Worm (Caenorhabditis elegans) whole organism, L1 larva: Measurements from ENCODE around the gene F41C6.4.

ENCODE experiments used
- C04F5.9 ChIP-seq: sonication (generic microtip); optimal IDR thresholded peaks from 2 replicates; lab custom pipeline; 2016; ENCODE audit warnings: missing genetic modification characterization, missing compliant biosample characterization
- F16B12.6 ChIP-seq: fragments of 150-350 bp; optimal IDR thresholded peaks from 2 replicates; lab custom pipeline; 2014; ENCODE audit warnings: missing biosample characterization, missing genetic modification characterization
- ama-1 ChIP-seq: fragments of 150-350 bp; optimal IDR thresholded peaks from 2 replicates; lab custom pipeline; 2014
- blmp-1 ChIP-seq: fragments of 150-350 bp; optimal IDR thresholded peaks from 2 replicates; lab custom pipeline; 2014; ENCODE audit warnings: missing biosample characterization, missing genetic modification characterization
- ceh-63 ChIP-seq: fragments of 200-800 bp; sonication (Bioruptor generic); optimal IDR thresholded peaks from 2 replicates; lab custom pipeline; 2018; ENCODE audit warnings: mild to moderate bottlenecking, missing genetic modification characterization, missing compliant biosample characterization
- ceh-8 ChIP-seq: fragments of 200-800 bp; sonication (Bioruptor generic); optimal IDR thresholded peaks from 2 replicates; lab custom pipeline; 2018; ENCODE audit warnings: mild to moderate bottlenecking, missing genetic modification characterization, moderate library complexity, missing compliant biosample characterization
- ceh-82 ChIP-seq, 3 experiments: fragments of 150-350 bp in 1 of 3; sonication (generic microtip) in 2 of 3; optimal IDR thresholded peaks; 2 replicates each; lab custom pipeline; 2014 to 2017; ENCODE audit warnings: missing biosample characterization in 3 of 3, missing genetic modification characterization in 3 of 3
- ceh-88 ChIP-seq: fragments of 200-800 bp; sonication (Bioruptor generic); IDR thresholded peaks from 2 replicates; pipeline ENCODE4 v1.3.6; 2022; ENCODE audit warnings: missing genetic modification characterization, missing compliant biosample characterization
- dpl-1 ChIP-seq, 3 experiments: fragments of 150-350 bp in 2 of 3; sonication (generic microtip) in 1 of 3; optimal IDR thresholded peaks; 2 replicates each; lab custom pipeline; 2014 to 2017; ENCODE audit warnings: missing biosample characterization in 3 of 3, missing genetic modification characterization in 3 of 3, missing genetic modification reagents in 3 of 3
- dsc-1 ChIP-seq: sonication (generic microtip); optimal IDR thresholded peaks from 2 replicates; lab custom pipeline; 2016; ENCODE audit warnings: mild to moderate bottlenecking, missing genetic modification characterization, missing compliant biosample characterization
- efl-1 ChIP-seq, 4 experiments: fragments of 150-350 bp; optimal IDR thresholded peaks in 3 of 4; peaks in 1 of 4; 1 replicate in 1 of 4; 2 replicates in 3 of 4; lab custom pipeline; 2014; ENCODE audit warnings: missing biosample characterization in 2 of 4, missing genetic modification characterization in 2 of 4, missing genetic modification reagents in 2 of 4
- egl-13 ChIP-seq: sonication (generic microtip); optimal IDR thresholded peaks from 2 replicates; lab custom pipeline; 2016; ENCODE audit warnings: missing genotype, missing genetic modification reagents, missing genetic modification characterization, missing compliant biosample characterization
- egl-27 ChIP-seq, 2 experiments: fragments of 150-350 bp in 1 of 2; sonication (generic microtip); optimal IDR thresholded peaks; 3 replicates each; lab custom pipeline; 2017 to 2018; ENCODE audit warnings: missing biosample characterization in 2 of 2, missing genetic modification characterization in 2 of 2, missing genetic modification reagents in 2 of 2
- elt-2 ChIP-seq: sonication (generic microtip); optimal IDR thresholded peaks from 2 replicates; lab custom pipeline; 2016; ENCODE audit warnings: missing genetic modification characterization, mild to moderate bottlenecking, inconsistent platforms, missing compliant biosample characterization, missing genetic modification reagents
- elt-3 ChIP-seq, 6 experiments: fragments of 150-350 bp in 1 of 6; sonication (generic microtip); optimal IDR thresholded peaks; 2 replicates each; lab custom pipeline; 2017 to 2018; ENCODE audit warnings: missing biosample characterization in 6 of 6, missing genetic modification characterization in 6 of 6, inconsistent platforms in 1 of 6
- fkh-4 ChIP-seq: sonication (generic microtip); optimal IDR thresholded peaks from 2 replicates; lab custom pipeline; 2016; ENCODE audit warnings: missing compliant biosample characterization, missing genetic modification characterization, borderline replicate concordance
- fkh-8 ChIP-seq: sonication (generic microtip); optimal IDR thresholded peaks from 2 replicates; lab custom pipeline; 2016; ENCODE audit warnings: mild to moderate bottlenecking, missing genetic modification characterization, missing compliant biosample characterization
- hlh-17 ChIP-seq: fragments of 200-800 bp; sonication (Bioruptor generic); optimal IDR thresholded peaks from 2 replicates; lab custom pipeline; 2018; ENCODE audit warnings: missing genetic modification characterization, mild to moderate bottlenecking, missing compliant biosample characterization, moderate library complexity, borderline replicate concordance
- hlh-4 ChIP-seq: sonication (generic microtip); optimal IDR thresholded peaks from 2 replicates; lab custom pipeline; 2016; ENCODE audit warnings: mild to moderate bottlenecking, missing genetic modification characterization, missing compliant biosample characterization
- hpl-2 ChIP-seq: fragments of 150-350 bp; optimal IDR thresholded peaks from 2 replicates; lab custom pipeline; 2014; ENCODE audit warnings: missing biosample characterization, missing genetic modification reagents, missing genetic modification characterization
- irx-1 ChIP-seq: sonication (generic microtip); optimal IDR thresholded peaks from 2 replicates; lab custom pipeline; 2016; ENCODE audit warnings: missing genetic modification characterization, missing compliant biosample characterization
- lin-13 ChIP-seq: fragments of 150-350 bp; optimal IDR thresholded peaks from 2 replicates; lab custom pipeline; 2014; ENCODE audit warnings: missing biosample characterization, missing genetic modification reagents, missing genetic modification characterization
- lin-14 ChIP-seq: fragments of 200-800 bp; sonication (Bioruptor generic); optimal IDR thresholded peaks from 2 replicates; lab custom pipeline; 2018; ENCODE audit warnings: mild to moderate bottlenecking, missing genetic modification characterization, moderate library complexity, missing compliant biosample characterization
- lin-35 ChIP-seq, 2 experiments: fragments of 150-350 bp; optimal IDR thresholded peaks; 2 replicates each; lab custom pipeline; 2014; ENCODE audit warnings: missing biosample characterization in 2 of 2, missing genetic modification characterization in 2 of 2, missing genetic modification reagents in 2 of 2
- lin-39 ChIP-seq: fragments of 150-350 bp; optimal IDR thresholded peaks from 2 replicates; lab custom pipeline; 2014; ENCODE audit warnings: missing biosample characterization, missing genetic modification reagents, missing genetic modification characterization
- lir-3 ChIP-seq: sonication (generic microtip); optimal IDR thresholded peaks from 2 replicates; lab custom pipeline; 2016; ENCODE audit warnings: mild to moderate bottlenecking, missing genetic modification characterization, moderate library complexity, missing compliant biosample characterization; ENCODE audit not compliant: poor library complexity
- mdl-1 ChIP-seq, 2 experiments: fragments of 150-350 bp; optimal IDR thresholded peaks; 2 replicates each; lab custom pipeline; 2014 to 2017; ENCODE audit warnings: missing biosample characterization in 2 of 2, missing genetic modification characterization in 2 of 2, inconsistent platforms in 1 of 2
- nhr-11 ChIP-seq: fragments of 150-350 bp; optimal IDR thresholded peaks from 2 replicates; lab custom pipeline; 2014; ENCODE audit warnings: missing biosample characterization, missing genetic modification characterization
- nhr-19 ChIP-seq: fragments of 200-800 bp; sonication (Bioruptor generic); conservative IDR thresholded peaks from 2 replicates; pipeline ENCODE4 v1.3.6; 2022; ENCODE audit warnings: missing genetic modification characterization, missing compliant biosample characterization
- nhr-20 ChIP-seq: sonication (generic microtip); optimal IDR thresholded peaks from 2 replicates; lab custom pipeline; 2016; ENCODE audit warnings: mild to moderate bottlenecking, missing genetic modification characterization, missing compliant biosample characterization
- nhr-47 ChIP-seq: sonication (generic microtip); optimal IDR thresholded peaks from 2 replicates; lab custom pipeline; 2016; ENCODE audit warnings: mild to moderate bottlenecking, missing genetic modification characterization, moderate library complexity, missing compliant biosample characterization
- nhr-84 ChIP-seq: sonication (generic microtip); optimal IDR thresholded peaks from 2 replicates; lab custom pipeline; 2017; ENCODE audit warnings: missing biosample characterization, missing genetic modification characterization
- nhr-85 ChIP-seq: sonication (generic microtip); peaks from one replicate; lab custom pipeline; 2016; ENCODE audit warnings: missing genetic modification characterization, inconsistent platforms, missing compliant biosample characterization
- nhr-90 ChIP-seq: sonication (generic microtip); optimal IDR thresholded peaks from 2 replicates; lab custom pipeline; 2016; ENCODE audit warnings: mild to moderate bottlenecking, missing genetic modification characterization, missing compliant biosample characterization; ENCODE audit not compliant: poor library complexity
- rnt-1 ChIP-seq: sonication (generic microtip); optimal IDR thresholded peaks from 2 replicates; lab custom pipeline; 2016; ENCODE audit warnings: mild to moderate bottlenecking, missing genetic modification characterization, moderate library complexity, missing compliant biosample characterization
- skn-1 ChIP-seq: fragments of 150-350 bp; optimal IDR thresholded peaks from 2 replicates; lab custom pipeline; 2014; ENCODE audit warnings: missing biosample characterization, missing genetic modification characterization
- snpc-4 ChIP-seq: fragments of 150-350 bp; optimal IDR thresholded peaks from 2 replicates; lab custom pipeline; 2014; ENCODE audit warnings: missing biosample characterization, missing genetic modification characterization
- snu-23 ChIP-seq: sonication (generic microtip); optimal IDR thresholded peaks from 2 replicates; lab custom pipeline; 2016; ENCODE audit warnings: missing genetic modification characterization, missing compliant biosample characterization
- sox-4 ChIP-seq: sonication (generic microtip); optimal IDR thresholded peaks from 2 replicates; lab custom pipeline; 2016; ENCODE audit warnings: missing genetic modification characterization, missing compliant biosample characterization
- swsn-7 ChIP-seq: sonication (generic microtip); optimal IDR thresholded peaks from 2 replicates; lab custom pipeline; 2016; ENCODE audit warnings: missing genetic modification characterization, missing compliant biosample characterization
- tbx-2 ChIP-seq: sonication (generic microtip); optimal IDR thresholded peaks from 2 replicates; lab custom pipeline; 2016; ENCODE audit warnings: missing genetic modification characterization, missing compliant biosample characterization
- unc-130 ChIP-seq: fragments of 150-350 bp; optimal IDR thresholded peaks from 2 replicates; lab custom pipeline; 2017; ENCODE audit warnings: missing biosample characterization, missing genetic modification characterization, inconsistent platforms
- unc-62 ChIP-seq: fragments of 150-350 bp; optimal IDR thresholded peaks from 2 replicates; lab custom pipeline; 2014; ENCODE audit warnings: missing biosample characterization, missing genetic modification reagents, missing genetic modification characterization
- unc-86 ChIP-seq: sonication (generic microtip); optimal IDR thresholded peaks from 2 replicates; lab custom pipeline; 2016; ENCODE audit warnings: missing genetic modification characterization, missing compliant biosample characterization
- vab-15 ChIP-seq: sonication (generic microtip); optimal IDR thresholded peaks from 2 replicates; lab custom pipeline; 2017; ENCODE audit warnings: missing genotype, mild to moderate bottlenecking, missing genetic modification characterization, missing compliant biosample characterization
- xbp-1 ChIP-seq: sonication (generic microtip); optimal IDR thresholded peaks from 2 replicates; lab custom pipeline; 2016; ENCODE audit warnings: missing genetic modification characterization, missing compliant biosample characterization
- zag-1 ChIP-seq: fragments of 150-350 bp; optimal IDR thresholded peaks from 2 replicates; lab custom pipeline; 2014; ENCODE audit warnings: missing biosample characterization, missing genetic modification characterization
- ztf-11 ChIP-seq, 2 experiments: sonication (generic microtip); optimal IDR thresholded peaks; 2 replicates each; lab custom pipeline; 2016 to 2017; ENCODE audit warnings: missing genetic modification characterization in 2 of 2, missing biosample characterization in 1 of 2, missing compliant biosample characterization in 1 of 2
- ztf-4 ChIP-seq: fragments of 150-350 bp; optimal IDR thresholded peaks from 2 replicates; lab custom pipeline; 2014; ENCODE audit warnings: missing biosample characterization, missing genetic modification characterization

The F41C6.4 gene

DNA sequence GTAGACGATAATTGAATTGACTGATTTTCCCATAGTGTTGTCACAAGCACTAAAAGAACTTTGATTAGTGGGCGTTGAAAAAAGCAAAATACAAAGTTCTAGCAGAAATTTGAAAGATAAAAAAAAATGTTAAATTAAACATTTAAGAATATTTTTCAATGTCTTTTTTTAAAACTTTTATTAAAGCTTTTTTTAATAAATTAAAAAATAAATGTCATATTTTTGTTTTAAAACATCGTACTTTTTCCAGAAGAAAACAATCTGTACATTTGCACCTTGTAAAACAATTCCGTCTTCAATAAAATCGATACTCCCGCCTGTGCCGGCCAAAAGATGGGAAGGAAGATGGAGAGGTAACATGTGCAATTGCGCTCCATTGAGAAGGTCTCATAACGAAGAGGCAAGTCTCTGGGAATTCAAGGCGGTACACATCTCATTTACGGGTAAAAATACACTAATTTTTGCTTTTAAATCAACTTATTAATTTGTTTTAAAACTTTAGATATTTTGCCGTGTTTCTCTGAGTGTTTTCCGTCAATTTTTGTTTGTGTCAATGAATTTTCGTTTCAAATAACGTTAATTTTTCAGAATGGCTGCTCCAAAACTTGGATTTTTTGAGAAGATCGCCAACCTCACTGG lies 33.8 kb downstream of the F41C6.4 start, which contains the start of the genes glr-6 and asg-2 (continued):
- TF ChIP-seq irx-1 (peak; percentile 43), egl-27 (tag; optimal IDR thresholded peaks at IDR 0.05; lab: Kevin White, UChicago) (peak in 1 of 2 experiments; percentile 3)

- TF ChIP-seq ceh-82 (tag; optimal IDR thresholded peaks at IDR 0.05; lab: Kevin White, UChicago) (peak in 1 of 3 experiments; percentile 30), nhr-84 (no peak), hlh-17 (no peak), nhr-19 (GFP tag; lab: Robert Waterston, UW) (no peak), C04F5.9 (no peak), tbx-2 (no peak), elt-2 (tag; lab: Kevin White, UChicago) (no peak), nhr-20 (tag; lab: Kevin White, UChicago) (peak; percentile 21), irx-1 (no peak), mdl-1 (tag; optimal IDR thresholded peaks at IDR 0.05; lab: Kevin White, UChicago) (peak in 1 of 2 experiments; percentile 54), sox-4 (tag; lab: Kevin White, UChicago) (no peak), vab-15 (tag; lab: Kevin White, UChicago) (no peak), ztf-11 (tag; optimal IDR thresholded peaks at IDR 0.05; lab: Kevin White, UChicago) (no peak), unc-86 (no peak), swsn-7 (no peak), lin-13 (no peak), nhr-90 (tag; lab: Kevin White, UChicago) (peak; percentile 16), nhr-11 (tag; lab: Kevin White, UChicago) (no peak), blmp-1 (tag; lab: Kevin White, UChicago) (peak; percentile 36), lin-14 (GFP tag; lab: Kevin White, UChicago) (peak; percentile 61), zag-1 (tag; lab: Kevin White, UChicago) (no peak), unc-62 (no peak), snu-23 (peak; percentile 34), ceh-63 (no peak), F16B12.6 (tag; lab: Kevin White, UChicago) (no peak), egl-27 (tag; optimal IDR thresholded peaks at IDR 0.05; lab: Kevin White, UChicago) (no peak), xbp-1 (tag; lab: Kevin White, UChicago) (peak; percentile 99), nhr-47 (tag; lab: Kevin White, UChicago) (peak; percentile 29), lin-35 (GFP tag; optimal IDR thresholded peaks at IDR 0.05; lab: Kevin White, UChicago) (peak in 1 of 2 experiments; percentile 9), ceh-88 (GFP tag; lab: Robert Waterston, UW) (no peak), ama-1 (lab: Kevin White, UChicago) (no peak), elt-3 (tag; optimal IDR thresholded peaks at IDR 0.05; lab: Kevin White, UChicago) (no peak), snpc-4 (tag; lab: Kevin White, UChicago) (no peak), egl-13 (tag; lab: Kevin White, UChicago) (no peak), dpl-1 (GFP tag; optimal IDR thresholded peaks at IDR 0.05; lab: Kevin White, UChicago) (peak in 1 of 3 experiments; percentile 10), hlh-4 (tag; lab: Kevin White, UChicago) (no peak), nhr-85 (tag; lab: Kevin White, UChicago) (no peak), efl-1 (optimal IDR thresholded peaks at IDR 0.05; lab: Kevin White, UChicago) (peak in 1 of 2 experiments; percentile 13), efl-1 (GFP tag; optimal IDR thresholded peaks at IDR 0.05 in 1 of 2; lab: Kevin White, UChicago) (peak in 1 of 2 experiments; percentile 9), rnt-1 (peak; percentile 29), ceh-8 (GFP tag; lab: Kevin White, UChicago) (no peak), skn-1 (tag; lab: Kevin White, UChicago) (peak; percentile 61), ztf-4 (tag; lab: Kevin White, UChicago) (no peak), dsc-1 (tag; lab: Kevin White, UChicago) (no peak), fkh-4 (no peak), hpl-2 (GFP tag; lab: Kevin White, UChicago) (no peak), lir-3 (no peak), unc-130 (tag; lab: Kevin White, UChicago) (no peak), lin-39 (tag; lab: Kevin White, UChicago) (no peak), fkh-8 (no peak)
Observed at ce11 chrX:6836065-6836527, 38.5 kb downstream of the F41C6.4 start, which contains the start of gene F41B4.3. Gene F41B4.3 (minus strand): TSS chrX:6836115.
